Worm (Caenorhabditis elegans) whole organism, late embryonic: Measurements from ENCODE around the gene col-2.

Source experiments
- Y22D7AL.16 ChIP-seq: sonication (generic microtip); optimal IDR thresholded peaks from 2 replicates; lab custom pipeline; 2016; ENCODE audit warnings: missing genetic modification characterization, missing compliant biosample characterization
- ceh-34 ChIP-seq: sonication (generic microtip); optimal IDR thresholded peaks from 2 replicates; lab custom pipeline; 2016; ENCODE audit warnings: mild to moderate bottlenecking, missing genetic modification characterization, missing compliant biosample characterization
- dve-1 ChIP-seq: sonication (generic microtip); optimal IDR thresholded peaks from 2 replicates; lab custom pipeline; 2017; ENCODE audit warnings: antibody characterized with exemption, mild to moderate bottlenecking, missing genetic modification characterization, missing compliant biosample characterization
- ets-4 ChIP-seq: sonication (generic microtip); optimal IDR thresholded peaks from 2 replicates; lab custom pipeline; 2016; ENCODE audit warnings: missing genetic modification characterization, missing compliant biosample characterization
- hlh-15 ChIP-seq: sonication (generic microtip); optimal IDR thresholded peaks from 2 replicates; lab custom pipeline; 2016; ENCODE audit warnings: missing genetic modification characterization, missing compliant biosample characterization
- hlh-30 ChIP-seq: sonication (generic microtip); optimal IDR thresholded peaks from 2 replicates; lab custom pipeline; 2017; ENCODE audit warnings: antibody characterized with exemption, missing genetic modification characterization, missing compliant biosample characterization; ENCODE audit not compliant: insufficient read depth
- unc-55 ChIP-seq: sonication (generic microtip); optimal IDR thresholded peaks from 2 replicates; lab custom pipeline; 2017; ENCODE audit warnings: missing biosample characterization, missing genetic modification reagents, missing genetic modification characterization
- unc-86 ChIP-seq: sonication (generic microtip); optimal IDR thresholded peaks from 2 replicates; lab custom pipeline; 2016; ENCODE audit warnings: missing genetic modification characterization, missing compliant biosample characterization

ce11 chrIV:10112570-10112969 lies 27.3 kb upstream of the col-2 start, which contains the start of gene nsph-3.2:
- TF ChIP-seq dve-1 (no peak), hlh-30 (tag; lab: Kevin White, UChicago) (no peak), unc-86 (tag; lab: Kevin White, UChicago) (no peak), ets-4 (no peak), unc-55 (GFP tag; lab: Kevin White, UChicago) (no peak), hlh-15 (tag; lab: Kevin White, UChicago) (no peak), ceh-34 (tag; lab: Kevin White, UChicago) (no peak), Y22D7AL.16 (tag; lab: Kevin White, UChicago) (no peak)
